Worm (Caenorhabditis elegans) whole organism, mixed stage, embryonic: ENCODE data around the gene ruvb-1.

Experiments
- ceh-39 ChIP-seq: fragments of 150-350 bp; optimal IDR thresholded peaks from 2 replicates; lab custom pipeline; 2014; ENCODE audit warnings: missing biosample characterization, missing genetic modification characterization
- ceh-43 ChIP-seq: fragments of 200-800 bp; sonication (Bioruptor generic); optimal IDR thresholded peaks from 2 replicates; lab custom pipeline; 2018; ENCODE audit warnings: mild to moderate bottlenecking, missing genetic modification characterization, moderate library complexity, missing compliant biosample characterization
- ceh-83 ChIP-seq: fragments of 200-800 bp; sonication (Bioruptor generic); optimal IDR thresholded peaks from 2 replicates; lab custom pipeline; 2018; ENCODE audit warnings: mild to moderate bottlenecking, missing genetic modification characterization, missing compliant biosample characterization
- ces-1 ChIP-seq: fragments of 150-350 bp; optimal IDR thresholded peaks from 2 replicates; lab custom pipeline; 2014; ENCODE audit warnings: missing biosample characterization, missing genetic modification reagents, missing genetic modification characterization
- cnd-1 ChIP-seq: fragments of 200-800 bp; sonication (Bioruptor generic); optimal IDR thresholded peaks from 2 replicates; lab custom pipeline; 2018; ENCODE audit warnings: mild to moderate bottlenecking, missing genetic modification characterization, missing compliant biosample characterization
- drap-1 ChIP-seq: fragments of 200-800 bp; sonication (Bioruptor generic); optimal IDR thresholded peaks from 3 replicates; lab custom pipeline; 2018; ENCODE audit warnings: mild to moderate bottlenecking, missing genetic modification characterization, missing compliant biosample characterization
- elt-1 ChIP-seq: sonication (generic microtip); optimal IDR thresholded peaks from 2 replicates; lab custom pipeline; 2017; ENCODE audit warnings: missing genetic modification characterization, mild to moderate bottlenecking, missing compliant biosample characterization, antibody characterized with exemption, moderate library complexity, borderline replicate concordance; ENCODE audit not compliant: insufficient read depth
- elt-3 ChIP-seq: fragments of 150-350 bp; optimal IDR thresholded peaks from 2 replicates; lab custom pipeline; 2014; ENCODE audit warnings: missing biosample characterization, missing genetic modification characterization
- flh-1 ChIP-seq: fragments of 200-800 bp; sonication (Bioruptor generic); optimal IDR thresholded peaks from 2 replicates; lab custom pipeline; 2018; ENCODE audit warnings: mild to moderate bottlenecking, missing genetic modification characterization, moderate library complexity, missing compliant biosample characterization
- ham-2 ChIP-seq: fragments of 200-800 bp; sonication (Bioruptor generic); optimal IDR thresholded peaks from 2 replicates; lab custom pipeline; 2018; ENCODE audit warnings: mild to moderate bottlenecking, missing genetic modification characterization, missing compliant biosample characterization
- hlh-1 ChIP-seq: fragments of 150-350 bp; optimal IDR thresholded peaks from 2 replicates; lab custom pipeline; 2014; ENCODE audit warnings: missing biosample characterization, missing genetic modification reagents, missing genetic modification characterization
- lin-13 ChIP-seq: fragments of 150-350 bp; optimal IDR thresholded peaks from 2 replicates; lab custom pipeline; 2014; ENCODE audit warnings: missing biosample characterization, missing genetic modification characterization
- lin-32 ChIP-seq: fragments of 200-800 bp; sonication (Bioruptor generic); optimal IDR thresholded peaks from 2 replicates; lab custom pipeline; 2018; ENCODE audit warnings: mild to moderate bottlenecking, missing genetic modification characterization, missing compliant biosample characterization
- lsy-2 ChIP-seq: fragments of 150-350 bp; optimal IDR thresholded peaks from 2 replicates; lab custom pipeline; 2014; ENCODE audit warnings: missing biosample characterization, missing genetic modification characterization
- mep-1 ChIP-seq: fragments of 150-350 bp; optimal IDR thresholded peaks from 2 replicates; lab custom pipeline; 2017; ENCODE audit warnings: missing biosample characterization, missing genetic modification reagents, missing genetic modification characterization, inconsistent platforms
- mls-2 ChIP-seq: sonication (generic microtip); optimal IDR thresholded peaks from 2 replicates; lab custom pipeline; 2016; ENCODE audit warnings: mild to moderate bottlenecking, missing genetic modification characterization, moderate library complexity, missing compliant biosample characterization
- nhr-2 ChIP-seq: fragments of 150-350 bp; optimal IDR thresholded peaks from 2 replicates; lab custom pipeline; 2014; ENCODE audit warnings: missing biosample characterization, missing genetic modification characterization
- sptf-1 ChIP-seq: sonication (generic microtip); optimal IDR thresholded peaks from 2 replicates; lab custom pipeline; 2017; ENCODE audit warnings: mild to moderate bottlenecking, missing genetic modification characterization, moderate library complexity, missing compliant biosample characterization
- tbx-8 ChIP-seq: fragments of 200-800 bp; sonication (Bioruptor generic); optimal IDR thresholded peaks from 2 replicates; lab custom pipeline; 2018; ENCODE audit warnings: mild to moderate bottlenecking, missing genetic modification characterization, moderate library complexity, missing compliant biosample characterization
- unc-120 ChIP-seq: sonication (generic microtip); optimal IDR thresholded peaks from 2 replicates; lab custom pipeline; 2017; ENCODE audit warnings: missing genetic modification characterization, missing compliant biosample characterization; ENCODE audit not compliant: poor library complexity, severe bottlenecking
- unc-39 ChIP-seq: fragments of 150-350 bp; optimal IDR thresholded peaks from 2 replicates; lab custom pipeline; 2014; ENCODE audit warnings: missing biosample characterization, missing genetic modification characterization
- zip-8 ChIP-seq: fragments of 150-350 bp; optimal IDR thresholded peaks from 2 replicates; lab custom pipeline; 2014; ENCODE audit warnings: missing biosample characterization, missing genetic modification characterization
- ztf-11 ChIP-seq: fragments of 150-350 bp; optimal IDR thresholded peaks from 2 replicates; lab custom pipeline; 2014; ENCODE audit warnings: missing biosample characterization, missing genetic modification characterization

Gene ruvb-1

DNA sequence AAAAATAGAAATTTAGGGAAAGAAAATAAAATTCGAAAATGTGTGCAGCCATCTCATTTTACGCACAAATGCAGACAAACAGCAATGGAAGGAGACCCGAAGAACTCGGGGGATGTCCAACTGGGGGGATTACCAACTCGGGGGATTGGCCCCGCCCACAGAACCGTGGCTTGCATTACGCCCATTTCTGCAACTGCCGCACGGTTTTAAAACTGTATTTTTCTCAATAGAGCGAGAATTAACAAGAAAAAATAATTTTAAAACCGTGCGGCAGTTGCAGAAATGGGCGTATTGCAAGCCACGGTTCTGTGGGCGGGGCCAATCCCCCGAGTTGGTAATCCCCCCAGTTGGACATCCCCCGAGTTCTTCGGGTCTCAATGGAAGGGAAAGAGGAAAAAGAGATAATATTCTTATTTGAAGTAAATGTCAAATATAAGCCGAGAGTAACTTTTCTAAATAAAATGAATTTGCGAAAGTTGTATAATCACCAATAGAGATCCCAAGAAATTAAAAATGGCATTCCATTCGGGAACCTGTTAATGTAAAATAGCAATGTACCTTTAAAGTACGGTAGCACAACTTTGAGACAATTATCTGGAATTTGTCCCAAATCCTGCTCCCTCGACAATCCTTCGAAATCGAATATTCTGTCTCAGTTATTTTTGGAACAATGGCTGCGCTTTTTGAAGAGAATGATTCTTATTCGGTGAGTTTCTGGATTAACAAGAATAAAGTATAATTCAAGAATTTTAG is at the start of gene ruvb-1, which contains the start of gene tofu-1:
TSS of gene ruvb-1 (minus strand) at position 72 of the 753 bp plus-strand sequence.
TSS of gene tofu-1 (plus strand) at position 417 of the 753 bp plus-strand sequence.
- TF ChIP-seq ces-1 (GFP tag; lab: Kevin White, UChicago) (peak; percentile 28), lin-13 (tag; lab: Kevin White, UChicago) (peak; percentile 24), ham-2 (GFP tag; lab: Kevin White, UChicago) (peak; percentile 19), cnd-1 (tag; lab: Kevin White, UChicago) (peak; percentile 12), unc-120 (tag; lab: Kevin White, UChicago) (peak; percentile 28), lsy-2 (tag; lab: Kevin White, UChicago) (peak; percentile 27), mep-1 (tag; lab: Kevin White, UChicago) (peak; percentile 34), sptf-1 (tag; lab: Kevin White, UChicago) (peak; percentile 50)
- TF ChIP-seq, all 35 proteins: peak for 8; not testable (repeated sequence) for 27

DNA sequence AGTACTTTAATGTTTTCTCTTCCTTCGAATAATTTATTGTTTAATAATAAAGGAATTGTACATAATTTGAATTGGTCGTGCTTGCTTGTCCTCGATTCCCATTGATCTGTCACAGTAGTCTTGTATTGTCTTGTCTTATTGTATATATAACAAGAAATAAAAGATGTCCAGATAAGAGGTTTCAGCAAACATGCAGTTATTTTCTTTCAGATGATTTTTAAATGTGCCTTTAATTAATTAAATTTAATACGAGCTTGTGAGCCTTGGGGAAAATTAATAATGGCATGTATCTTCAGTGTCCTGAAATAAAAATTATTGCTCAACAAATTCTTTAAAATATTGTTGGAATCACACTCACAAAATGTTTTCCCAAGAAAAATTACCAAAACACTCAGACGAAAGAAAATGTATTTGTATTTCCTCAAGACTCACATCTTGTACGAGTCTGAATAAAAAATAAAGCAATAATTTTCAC is 42.5 kb upstream of the ruvb-1 start:
- TF ChIP-seq hlh-1 (tag; lab: Kevin White, UChicago) (no peak), elt-3 (no peak)

DNA sequence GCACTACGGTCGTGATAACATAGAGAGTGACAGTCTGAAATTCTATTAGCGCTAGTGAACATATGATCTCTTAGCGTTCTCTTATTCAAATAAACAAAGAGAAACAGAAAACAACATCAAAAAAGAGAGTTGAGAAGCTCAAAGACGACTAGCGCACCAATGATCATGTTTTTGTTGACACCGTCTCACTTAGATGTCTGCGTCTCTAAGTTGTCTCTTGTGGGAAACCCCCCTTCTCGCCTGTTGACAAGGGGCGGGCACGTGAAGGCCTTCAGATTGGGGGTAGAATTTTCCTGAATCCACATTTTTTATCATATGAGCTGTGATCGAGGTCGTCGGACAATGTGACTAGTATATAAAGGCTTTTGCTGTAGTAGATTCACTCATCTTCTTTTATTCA is 39.3 kb upstream of the ruvb-1 start:
- TF ChIP-seq unc-120 (tag; lab: Kevin White, UChicago) (no peak), hlh-1 (tag; lab: Kevin White, UChicago) (no peak)

DNA sequence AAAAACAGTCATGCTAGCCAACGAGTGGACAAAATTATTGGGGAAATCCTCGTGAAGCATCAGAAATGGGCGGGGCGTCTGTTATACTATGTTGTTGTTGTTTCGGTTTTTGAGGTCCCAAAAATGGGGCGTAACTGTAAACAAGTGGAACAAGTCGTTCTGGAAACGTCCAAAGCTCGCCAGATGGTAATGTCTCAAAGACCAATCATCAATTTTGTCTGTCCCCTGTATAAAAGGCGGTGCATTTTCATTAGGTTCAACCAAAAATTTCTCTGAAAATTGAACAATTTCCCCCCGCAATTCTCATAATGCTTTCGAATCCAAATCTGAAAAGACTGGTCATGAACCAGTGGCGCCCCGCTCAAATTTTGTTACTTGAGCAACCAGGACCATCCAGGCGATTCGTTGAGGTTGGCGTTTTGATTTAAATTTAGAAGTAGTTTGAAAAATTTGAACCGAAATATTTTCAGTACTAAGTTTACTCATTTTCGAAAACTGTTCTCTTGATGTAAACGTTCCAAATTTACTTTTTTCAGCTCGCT is 38.6 kb upstream of the ruvb-1 start:
- TF ChIP-seq unc-39 (no peak), nhr-2 (no peak), ceh-83 (no peak), ces-1 (GFP tag; lab: Kevin White, UChicago) (no peak), drap-1 (no peak), tbx-8 (GFP tag; lab: Kevin White, UChicago) (no peak), ztf-11 (tag; lab: Kevin White, UChicago) (no peak)
- TF ChIP-seq, all 35 proteins: peak for 0

DNA sequence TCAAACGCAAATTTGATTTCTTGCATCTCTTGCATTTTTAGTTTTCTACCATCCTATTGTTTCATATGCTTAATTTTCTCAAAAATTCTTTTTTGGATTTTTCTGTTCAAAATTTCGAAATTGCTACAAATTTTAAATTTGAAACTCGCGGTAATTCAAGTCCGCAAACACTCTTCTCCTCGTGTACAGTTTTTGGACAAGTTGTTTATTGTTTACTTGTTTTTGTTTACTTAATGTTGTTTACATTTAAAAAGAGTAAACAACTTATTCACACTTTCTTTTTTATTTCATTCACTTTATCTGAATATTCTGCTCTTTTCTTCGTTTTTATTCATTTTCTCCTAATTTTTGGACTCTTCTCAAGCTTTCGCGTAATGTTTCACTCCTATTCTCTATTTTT is 37.7 kb upstream of the ruvb-1 start:
- no peak for TF ChIP-seq lin-13 (tag; lab: Kevin White, UChicago)
- no peak for TF ChIP-seq lin-32 (GFP tag; lab: Kevin White, UChicago)
- TF ChIP-seq mep-1 (tag; lab: Kevin White, UChicago), result no peak
- TF ChIP-seq ceh-39 (tag; lab: Kevin White, UChicago), result no peak
- no peak for TF ChIP-seq elt-1 (tag; lab: Kevin White, UChicago)
- no peak for TF ChIP-seq unc-120 (tag; lab: Kevin White, UChicago)
- TF ChIP-seq unc-39, result no peak
- no peak for TF ChIP-seq ceh-43 (GFP tag; lab: Kevin White, UChicago)
- TF ChIP-seq ztf-11 (tag; lab: Kevin White, UChicago), result no peak
- TF ChIP-seq flh-1 (GFP tag; lab: Kevin White, UChicago), result no peak

DNA sequence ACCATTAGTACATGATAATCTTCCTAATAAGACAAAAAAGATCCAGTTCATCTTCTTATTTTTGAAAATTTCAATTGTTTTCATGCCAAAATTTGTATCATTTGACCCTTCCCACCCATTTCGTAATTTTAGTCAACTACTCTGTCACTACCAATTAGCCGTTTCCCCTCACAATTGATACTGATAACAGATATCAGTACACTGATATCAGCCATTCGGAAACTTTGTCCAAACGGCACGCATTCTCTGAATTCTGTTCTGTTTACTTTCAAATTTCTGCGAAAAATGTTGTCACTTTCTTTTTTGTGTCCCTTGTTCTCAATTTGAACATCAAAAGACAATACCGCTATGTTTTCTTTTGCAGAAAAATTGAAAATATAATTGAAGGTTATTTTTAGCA is 32.0 kb upstream of the ruvb-1 start:
- TF ChIP-seq elt-3, result peak; percentile 38
- TF ChIP-seq mls-2, result no peak

DNA sequence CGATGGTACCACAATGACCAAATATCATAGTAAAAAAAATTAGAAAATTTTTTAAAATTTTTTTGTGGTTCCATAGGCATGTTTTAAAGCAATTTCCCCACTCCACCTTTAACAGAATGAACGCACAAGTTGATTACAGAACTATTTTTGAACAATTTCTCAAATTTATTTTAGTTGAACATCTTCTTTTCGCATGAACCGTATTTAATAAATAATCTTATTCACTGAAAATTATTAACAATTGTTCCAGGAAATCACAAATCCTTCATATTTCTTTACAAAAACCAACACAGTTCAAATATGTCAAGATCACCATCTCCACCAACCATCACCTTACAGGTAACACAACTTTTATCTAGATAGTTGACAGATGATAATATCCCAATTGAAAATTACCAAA is 31.0 kb upstream of the ruvb-1 start, which contains the start of gene lea-1:
TSS of gene lea-1 (plus strand) at position 301 of the 400 bp plus-strand sequence.
- no peak for TF ChIP-seq unc-120 (tag; lab: Kevin White, UChicago)
- no peak for TF ChIP-seq mep-1 (tag; lab: Kevin White, UChicago)

DNA sequence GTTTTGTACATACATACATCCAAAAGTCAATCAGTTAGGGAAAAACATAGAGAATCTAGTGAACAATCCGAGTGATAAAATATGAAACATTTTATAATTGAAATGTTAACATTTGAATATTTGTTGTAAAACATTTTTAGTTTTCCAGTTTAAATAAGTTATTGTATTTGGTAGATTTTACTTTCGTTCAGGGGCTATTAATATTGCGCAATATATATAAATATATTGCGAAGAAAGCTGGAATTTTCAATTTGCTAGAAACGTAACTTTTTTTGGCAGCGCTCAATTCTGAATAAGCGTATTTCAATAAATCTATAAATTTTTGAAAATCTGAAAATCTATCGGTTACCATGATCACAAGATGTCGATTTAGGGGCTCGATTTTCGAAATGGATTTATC is 26.9 kb upstream of the ruvb-1 start:
- TF ChIP-seq ceh-83, result no peak
- peak; percentile 95 for TF ChIP-seq zip-8 (tag; lab: Kevin White, UChicago)
